Fruit fly (Drosophila melanogaster) whole organism, wandering third instar larva: ENCODE results near the gene CG32718.

Experiments used
- Abd-B ChIP-seq: fragments of >200 bp; optimal IDR thresholded peaks from 2 replicates; lab custom pipeline; 2017; ENCODE audit warnings: missing biosample characterization, missing genetic modification characterization
- CG32264 ChIP-seq: fragments of 200-800 bp; sonication (Bioruptor generic); optimal IDR thresholded peaks from 2 replicates; lab custom pipeline; 2016; ENCODE audit warnings: missing biosample characterization, missing genetic modification characterization
- CrebA ChIP-seq: fragments of 200-800 bp; sonication (Bioruptor generic); optimal IDR thresholded peaks from 2 replicates; lab custom pipeline; 2016; ENCODE audit warnings: missing biosample characterization, mild to moderate bottlenecking, missing genetic modification characterization, borderline replicate concordance
- Dfd ChIP-seq: fragments of >200 bp; optimal IDR thresholded peaks from 2 replicates; lab custom pipeline; 2017; ENCODE audit warnings: missing biosample characterization, missing genetic modification characterization
- Dif ChIP-seq: fragments of 200-275, 200-300 bp; sonication (Bioruptor generic); optimal IDR thresholded peaks from 2 replicates; lab custom pipeline; 2018; ENCODE audit warnings: missing biosample characterization, missing genetic modification characterization; ENCODE audit not compliant: partially characterized antibody
- HLH106 ChIP-seq: fragments of 200-800 bp; optimal IDR thresholded peaks from 3 replicates; lab custom pipeline; 2019; ENCODE audit warnings: missing biosample characterization, mild to moderate bottlenecking, missing genetic modification characterization, moderate library complexity
- Hr78 ChIP-seq: fragments of >200 bp; optimal IDR thresholded peaks from 2 replicates; lab custom pipeline; 2017; ENCODE audit warnings: missing biosample characterization, missing genetic modification characterization
- Hr83 ChIP-seq: fragments of 200-300 bp; sonication (Bioruptor generic); optimal IDR thresholded peaks from 2 replicates; lab custom pipeline; 2016; ENCODE audit warnings: missing biosample characterization, mild to moderate bottlenecking, missing genetic modification characterization, moderate library complexity; ENCODE audit not compliant: poor library complexity, severe bottlenecking
- Jra ChIP-seq: sonication (Bioruptor generic); optimal IDR thresholded peaks from 2 replicates; lab custom pipeline; 2016; ENCODE audit warnings: missing biosample characterization, missing genetic modification characterization
- Mio ChIP-seq: sonication (Bioruptor generic); optimal IDR thresholded peaks from 2 replicates; lab custom pipeline; 2016; ENCODE audit warnings: missing biosample characterization, missing genetic modification characterization
- Myc ChIP-seq: fragments of >200 bp; optimal IDR thresholded peaks from 2 replicates; lab custom pipeline; 2017
- N ChIP-seq: fragments of >200 bp; optimal IDR thresholded peaks from 2 replicates; lab custom pipeline; 2018; ENCODE audit warnings: missing biosample characterization, missing external identifiers, missing genetic modification characterization
- OdsH ChIP-seq: fragments of 200-800 bp; sonication (Bioruptor generic); optimal IDR thresholded peaks from 2 replicates; lab custom pipeline; 2016; ENCODE audit warnings: missing biosample characterization, mild to moderate bottlenecking, missing genetic modification characterization
- Rel ChIP-seq, 2 experiments: fragments of 200-800 bp; sonication (Bioruptor generic) in 1 of 2; optimal IDR thresholded peaks; 2 replicates in 1 of 2; 3 replicates in 1 of 2; lab custom pipeline; 2016 to 2019; ENCODE audit warnings: mild to moderate bottlenecking in 2 of 2, missing biosample characterization in 2 of 2, missing genetic modification characterization in 2 of 2, moderate library complexity in 1 of 2
- Sp1 ChIP-seq: fragments of 200-800 bp; sonication (Bioruptor generic); optimal IDR thresholded peaks from 3 replicates; lab custom pipeline; 2019; ENCODE audit warnings: missing biosample characterization, mild to moderate bottlenecking, missing genetic modification characterization, moderate library complexity
- Vsx2 ChIP-seq: fragments of 200-300, 225-300 bp; sonication (Bioruptor generic); optimal IDR thresholded peaks from 2 replicates; lab custom pipeline; 2018; ENCODE audit warnings: missing biosample characterization, missing genetic modification characterization; ENCODE audit not compliant: partially characterized antibody
- brk ChIP-seq: fragments of 200-800 bp; sonication (Bioruptor generic); optimal IDR thresholded peaks from 2 replicates; lab custom pipeline; 2016; ENCODE audit warnings: missing biosample characterization, mild to moderate bottlenecking, missing genetic modification characterization
- ey ChIP-seq: fragments of 200-800 bp; sonication (Bioruptor generic); optimal IDR thresholded peaks from 2 replicates; lab custom pipeline; 2016; ENCODE audit warnings: missing biosample characterization, missing genetic modification characterization
- foxo ChIP-seq, 2 experiments: fragments of 200-800 bp; sonication (Bioruptor generic); optimal IDR thresholded peaks; 2 replicates in 1 of 2; 3 replicates in 1 of 2; lab custom pipeline; 2016 to 2017; ENCODE audit warnings: missing biosample characterization in 2 of 2, missing genetic modification characterization in 2 of 2
- h ChIP-seq: fragments of 200-800 bp; sonication (Bioruptor generic); optimal IDR thresholded peaks from 3 replicates; lab custom pipeline; 2016; ENCODE audit warnings: missing biosample characterization, mild to moderate bottlenecking, missing genetic modification characterization
- lola ChIP-seq: fragments of >200 bp; optimal IDR thresholded peaks from 2 replicates; lab custom pipeline; 2017; ENCODE audit warnings: missing biosample characterization, missing genetic modification characterization
- pan ChIP-seq: fragments of >200 bp; optimal IDR thresholded peaks from 2 replicates; lab custom pipeline; 2017
- psq ChIP-seq: fragments of 200-800 bp; sonication (Bioruptor generic); optimal IDR thresholded peaks from 3 replicates; lab custom pipeline; 2017; ENCODE audit warnings: missing biosample characterization, mild to moderate bottlenecking, missing genetic modification characterization, moderate library complexity
- rgr ChIP-seq: fragments of 200-800 bp; sonication (Bioruptor generic); optimal IDR thresholded peaks from 3 replicates; lab custom pipeline; 2016; ENCODE audit warnings: missing biosample characterization, mild to moderate bottlenecking, missing genetic modification characterization
- sage ChIP-seq: fragments of 200-800 bp; sonication (Bioruptor generic); optimal IDR thresholded peaks from 2 replicates; lab custom pipeline; 2016; ENCODE audit warnings: missing biosample characterization, mild to moderate bottlenecking, missing genetic modification characterization
- sv ChIP-seq: fragments of 200-800 bp; sonication (Bioruptor generic); optimal IDR thresholded peaks from 3 replicates; lab custom pipeline; 2016; ENCODE audit warnings: missing biosample characterization, missing genetic modification characterization
- tai ChIP-seq: sonication (Bioruptor generic); optimal IDR thresholded peaks from 2 replicates; lab custom pipeline; 2016; ENCODE audit warnings: missing biosample characterization, missing genetic modification characterization
- usp ChIP-seq: fragments of >200 bp; optimal IDR thresholded peaks from 2 replicates; lab custom pipeline; 2017; ENCODE audit warnings: missing biosample characterization, missing genetic modification characterization

The CG32718 gene

DNA sequence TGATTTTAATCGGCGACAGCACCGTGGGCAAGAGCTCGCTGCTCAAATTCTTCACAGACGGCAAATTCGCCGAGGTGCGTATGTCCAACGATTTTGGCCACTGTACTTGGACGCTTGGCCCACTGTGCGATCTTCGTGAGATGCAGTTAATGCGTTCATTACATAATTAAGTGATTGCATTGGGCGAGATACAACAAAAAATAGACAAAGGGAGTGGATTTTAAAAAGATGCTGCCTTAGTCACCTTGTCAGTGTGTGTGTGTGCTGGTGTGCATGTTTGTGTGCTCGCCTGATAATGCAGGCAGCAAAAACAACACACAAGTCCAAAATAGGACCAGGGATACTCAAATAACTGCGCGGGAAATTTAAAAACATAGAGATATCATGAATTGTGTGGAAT lies 42.7 kb upstream of the CG32718 start:
- TF ChIP-seq Myc (lab: Kevin White, UChicago) (no peak), HLH106 (tag; lab: Kevin White, UChicago) (no peak), Rel (GFP tag; optimal IDR thresholded peaks at IDR 0.05; lab: Kevin White, UChicago) (no peak), Rel (tag; optimal IDR thresholded peaks at IDR 0.05; lab: Kevin White, UChicago) (no peak), rgr (no peak), OdsH (GFP tag; lab: Kevin White, UChicago) (no peak), lola (GFP tag; lab: Kevin White, UChicago) (no peak), Sp1 (GFP tag; lab: Kevin White, UChicago) (no peak), foxo (GFP tag; optimal IDR thresholded peaks at IDR 0.05; lab: Kevin White, UChicago) (no peak), CG32264 (GFP tag; lab: Kevin White, UChicago) (no peak), N (GFP tag; lab: Kevin White, UChicago) (no peak), pan (lab: Kevin White, UChicago) (no peak), psq (GFP tag; lab: Kevin White, UChicago) (no peak)

DNA sequence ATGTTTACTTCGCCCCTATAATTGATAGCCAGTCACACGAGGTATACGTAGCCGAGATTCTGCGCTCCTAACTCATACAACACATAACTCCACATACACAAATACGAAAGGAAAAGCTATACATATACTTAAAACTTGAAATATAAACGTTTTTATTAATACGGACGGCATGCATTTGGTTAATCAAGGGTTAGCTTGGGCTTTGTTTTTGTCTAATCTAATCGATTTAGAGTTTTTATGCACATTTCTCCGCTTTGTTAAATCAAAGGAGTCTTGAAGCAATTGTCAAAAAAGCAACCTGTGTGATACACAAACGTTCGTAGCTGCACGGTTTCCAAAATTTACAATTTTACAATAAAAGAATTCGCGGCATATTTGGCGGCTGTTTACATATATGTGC lies 41.4 kb upstream of the CG32718 start, which contains the start of gene Tom40:
Gene Tom40 (plus strand): TSS at position 301 of the 400 bp plus-strand sequence.
- TF ChIP-seq foxo (GFP tag; optimal IDR thresholded peaks at IDR 0.05; lab: Kevin White, UChicago) = no peak
- no peak for TF ChIP-seq HLH106 (tag; lab: Kevin White, UChicago)
- no peak for TF ChIP-seq CrebA (GFP tag; lab: Kevin White, UChicago)
- TF ChIP-seq Abd-B (GFP tag; lab: Kevin White, UChicago) = no peak
- TF ChIP-seq tai = no peak
- no peak for TF ChIP-seq OdsH (GFP tag; lab: Kevin White, UChicago)
- TF ChIP-seq Hr83 (GFP tag; lab: Kevin White, UChicago) = no peak
- no peak for TF ChIP-seq sage
- no peak for TF ChIP-seq N (GFP tag; lab: Kevin White, UChicago)

DNA sequence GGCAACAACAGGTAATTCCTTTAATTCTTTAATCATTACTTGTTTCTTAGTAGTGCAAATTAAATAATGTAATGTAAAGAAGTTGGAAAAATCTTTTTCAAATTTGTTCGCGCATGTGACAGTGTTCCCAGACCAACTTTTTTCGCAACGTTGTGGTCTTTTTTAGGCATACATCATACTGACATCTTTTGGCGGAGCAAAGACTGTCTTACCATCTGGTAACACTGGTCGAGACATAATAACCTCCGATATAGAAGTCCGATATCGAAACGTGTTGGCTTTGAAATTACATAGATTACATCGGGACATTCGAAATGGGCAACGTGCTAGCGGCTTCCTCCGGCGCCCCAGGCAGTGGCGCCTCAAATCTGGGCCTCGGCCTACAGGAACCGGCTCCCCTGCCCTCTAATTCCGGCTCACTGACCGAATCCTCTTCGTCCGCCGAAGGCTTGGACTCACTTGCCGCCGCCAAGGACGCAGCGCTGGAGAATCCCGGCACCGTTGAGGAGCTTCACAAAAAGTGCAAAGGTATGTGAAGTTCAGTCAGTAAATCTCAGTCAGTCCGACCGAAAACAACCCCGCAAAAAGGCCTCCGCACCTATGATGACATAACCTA lies 40.7 kb upstream of the CG32718 start:
- no peak for TF ChIP-seq Hr78 (GFP tag; lab: Kevin White, UChicago)
- no peak for TF ChIP-seq Jra (GFP tag; lab: Kevin White, UChicago)
- TF ChIP-seq Rel (GFP tag; optimal IDR thresholded peaks at IDR 0.05; lab: Kevin White, UChicago) = no peak
- peak; percentile 9 for TF ChIP-seq Rel (tag; optimal IDR thresholded peaks at IDR 0.05; lab: Kevin White, UChicago)
- TF ChIP-seq sv (GFP tag; lab: Kevin White, UChicago) = no peak
- no peak for TF ChIP-seq Dfd

DNA sequence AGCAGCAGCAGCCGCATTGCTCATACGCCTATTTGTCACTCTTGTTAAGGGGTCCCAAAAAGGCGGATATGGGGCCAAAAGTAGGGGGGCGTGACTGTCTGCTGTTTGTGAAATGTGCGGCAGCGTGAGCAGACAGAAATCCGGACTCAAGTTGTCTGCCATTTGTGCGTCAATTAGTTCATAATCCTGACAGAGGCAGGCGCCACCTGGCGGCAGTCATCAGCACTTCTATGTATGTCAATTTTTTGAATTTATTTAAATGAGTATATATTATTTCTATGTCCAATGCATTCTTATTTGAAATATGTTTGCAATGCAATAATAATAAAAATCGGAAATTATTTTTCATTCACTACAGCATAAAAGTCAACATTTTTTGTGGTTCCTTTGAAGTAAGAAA lies 34.0 kb upstream of the CG32718 start:
- TF ChIP-seq Hr83 (GFP tag; lab: Kevin White, UChicago) (no peak), Hr78 (GFP tag; lab: Kevin White, UChicago) (no peak), Mio (GFP tag; lab: Kevin White, UChicago) (no peak), lola (GFP tag; lab: Kevin White, UChicago) (no peak), HLH106 (tag; lab: Kevin White, UChicago) (no peak), Vsx2 (no peak), sv (GFP tag; lab: Kevin White, UChicago) (no peak), foxo (GFP tag; optimal IDR thresholded peaks at IDR 0.05; lab: Kevin White, UChicago) (no peak), h (GFP tag; lab: Kevin White, UChicago) (no peak), N (GFP tag; lab: Kevin White, UChicago) (no peak)

DNA sequence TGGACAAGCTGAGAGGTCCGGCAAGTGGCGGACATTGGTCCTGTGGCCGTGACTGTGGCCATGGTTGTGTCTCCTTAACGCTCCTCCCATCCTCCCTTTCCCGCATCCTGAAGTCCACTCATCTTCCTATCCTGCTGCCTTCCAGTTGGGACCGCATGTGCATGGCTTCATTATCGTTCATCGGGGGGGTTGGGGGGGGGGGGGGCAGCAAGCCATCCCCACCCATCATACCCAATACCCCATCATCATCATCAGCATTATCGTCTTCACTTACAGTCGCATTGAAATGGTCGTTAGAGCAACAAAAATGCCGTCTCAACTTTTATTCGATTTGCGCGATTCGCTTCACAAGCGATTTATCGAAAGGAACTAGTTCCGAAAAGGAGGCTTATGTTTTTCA lies 31.7 kb upstream of the CG32718 start:
- TF ChIP-seq Dfd (peak; percentile 96), CrebA (GFP tag; lab: Kevin White, UChicago) (no peak)
- TF ChIP-seq, all 38 proteins: peak for 1

DNA sequence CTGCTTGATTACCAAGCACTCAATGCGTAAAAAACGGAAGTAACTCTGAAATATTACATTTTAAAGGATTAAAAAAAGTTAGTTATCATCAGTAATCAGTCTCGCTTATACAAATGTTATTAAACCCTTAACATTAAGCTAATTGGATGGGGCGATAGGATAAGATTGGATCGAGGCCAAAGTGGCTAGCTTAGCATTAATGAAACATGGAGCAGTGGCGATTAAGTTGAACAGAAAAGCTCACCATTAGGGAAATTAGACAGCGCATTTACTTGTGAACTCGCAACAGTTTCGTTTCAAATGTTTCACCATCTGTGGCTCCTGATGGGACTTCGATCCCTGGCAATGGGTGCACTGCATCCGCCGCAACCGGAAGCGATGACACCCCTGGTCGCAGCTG lies 13.3 kb upstream of the CG32718 start, which contains the start of gene Ir7a:
Gene Ir7a (plus strand): TSS at position 301 of the 400 bp plus-strand sequence.
- TF ChIP-seq foxo (GFP tag; optimal IDR thresholded peaks at IDR 0.05; lab: Kevin White, UChicago) = no peak
- TF ChIP-seq Rel (GFP tag; optimal IDR thresholded peaks at IDR 0.05; lab: Kevin White, UChicago) = no peak
- no peak for TF ChIP-seq Rel (tag; optimal IDR thresholded peaks at IDR 0.05; lab: Kevin White, UChicago)
- TF ChIP-seq sv (GFP tag; lab: Kevin White, UChicago) = no peak
- TF ChIP-seq ey (GFP tag; lab: Kevin White, UChicago) = no peak
- TF ChIP-seq HLH106 (tag; lab: Kevin White, UChicago) = no peak
- TF ChIP-seq brk (GFP tag; lab: Kevin White, UChicago) = no peak
- no peak for TF ChIP-seq usp (GFP tag; lab: Kevin White, UChicago)
- no peak for TF ChIP-seq lola (GFP tag; lab: Kevin White, UChicago)
- TF ChIP-seq tai = no peak
- TF ChIP-seq Dif = no peak
- TF ChIP-seq Jra (GFP tag; lab: Kevin White, UChicago) = no peak
